Worm (Caenorhabditis elegans) whole organism, L3 larva: ENCODE results near the gene Y116A8A.150.

Source experiments
- R02D3.7 ChIP-seq: fragments of 150-350 bp; optimal IDR thresholded peaks from 2 replicates; lab custom pipeline; 2014; ENCODE audit warnings: missing biosample characterization, missing genetic modification characterization
- ZK546.5 ChIP-seq: sonication (generic microtip); optimal IDR thresholded peaks from 2 replicates; lab custom pipeline; 2017; ENCODE audit warnings: missing biosample characterization, missing genetic modification characterization
- aly-2 ChIP-seq: fragments of 150-350 bp; optimal IDR thresholded peaks from 2 replicates; lab custom pipeline; 2014; ENCODE audit warnings: missing biosample characterization, missing genetic modification characterization
- ceh-16 ChIP-seq: sonication (generic microtip); optimal IDR thresholded peaks from 2 replicates; lab custom pipeline; 2017; ENCODE audit warnings: missing biosample characterization, missing genetic modification characterization
- ceh-28 ChIP-seq: fragments of 150-350 bp; optimal IDR thresholded peaks from 2 replicates; lab custom pipeline; 2014; ENCODE audit warnings: missing biosample characterization, missing genetic modification reagents, missing genetic modification characterization
- ceh-82 ChIP-seq: fragments of 150-350 bp; optimal IDR thresholded peaks from 2 replicates; lab custom pipeline; 2014; ENCODE audit warnings: missing biosample characterization, missing genetic modification characterization
- ceh-9 ChIP-seq: sonication (generic microtip); optimal IDR thresholded peaks from 2 replicates; lab custom pipeline; 2018; ENCODE audit warnings: missing biosample characterization, missing genetic modification characterization
- daf-12 ChIP-seq: fragments of 150-350 bp; optimal IDR thresholded peaks from 2 replicates; lab custom pipeline; 2014; ENCODE audit warnings: missing biosample characterization, missing genetic modification reagents, missing genetic modification characterization
- egl-27 ChIP-seq: sonication (generic microtip); optimal IDR thresholded peaks from 4 replicates; lab custom pipeline; 2017; ENCODE audit warnings: missing biosample characterization, missing genetic modification reagents, missing genetic modification characterization
- elt-1 ChIP-seq: fragments of 150-350 bp; optimal IDR thresholded peaks from 2 replicates; lab custom pipeline; 2014; ENCODE audit warnings: missing biosample characterization, missing genetic modification characterization
- elt-2 ChIP-seq: sonication (generic microtip); optimal IDR thresholded peaks from 2 replicates; lab custom pipeline; 2016; ENCODE audit warnings: missing genetic modification reagents, mild to moderate bottlenecking, missing genetic modification characterization, missing compliant biosample characterization
- eor-1 ChIP-seq, 2 experiments: fragments of 150-350 bp; optimal IDR thresholded peaks; 2 replicates each; lab custom pipeline; 2014 to 2018; ENCODE audit warnings: missing biosample characterization in 2 of 2, missing genetic modification characterization in 2 of 2
- fkh-10 ChIP-seq: sonication (generic microtip); optimal IDR thresholded peaks from 2 replicates; lab custom pipeline; 2017; ENCODE audit warnings: missing biosample characterization, missing genetic modification reagents, missing genetic modification characterization
- fkh-2 ChIP-seq: fragments of 150-350 bp; optimal IDR thresholded peaks from 2 replicates; lab custom pipeline; 2014; ENCODE audit warnings: missing biosample characterization, missing genetic modification reagents, missing genetic modification characterization
- fos-1 ChIP-seq: fragments of 150-350 bp; optimal IDR thresholded peaks from 2 replicates; lab custom pipeline; 2014; ENCODE audit warnings: missing biosample characterization, missing genetic modification characterization
- hmg-11 ChIP-seq: sonication (generic microtip); optimal IDR thresholded peaks from 2 replicates; lab custom pipeline; 2016; ENCODE audit warnings: missing genetic modification characterization, missing compliant biosample characterization
- jun-1 ChIP-seq: fragments of 150-350 bp; optimal IDR thresholded peaks from 2 replicates; lab custom pipeline; 2014; ENCODE audit warnings: missing biosample characterization, missing genetic modification reagents, missing genetic modification characterization
- lin-15B ChIP-seq: fragments of 150-350 bp; optimal IDR thresholded peaks from 2 replicates; lab custom pipeline; 2014; ENCODE audit warnings: missing biosample characterization, missing genetic modification characterization
- lin-39 ChIP-seq: fragments of 150-350 bp; optimal IDR thresholded peaks from 2 replicates; lab custom pipeline; 2018; ENCODE audit warnings: missing biosample characterization, missing genetic modification reagents, missing genetic modification characterization
- lsy-12 ChIP-seq: sonication (generic microtip); optimal IDR thresholded peaks from 2 replicates; lab custom pipeline; 2016; ENCODE audit warnings: mild to moderate bottlenecking, missing genetic modification characterization, missing compliant biosample characterization
- mml-1 ChIP-seq: fragments of 150-350 bp; sonication (generic microtip); optimal IDR thresholded peaks from 3 replicates; lab custom pipeline; 2014; ENCODE audit warnings: missing biosample characterization, missing genetic modification characterization
- nfya-1 ChIP-seq: sonication (generic microtip); optimal IDR thresholded peaks from 2 replicates; lab custom pipeline; 2017; ENCODE audit warnings: missing genetic modification characterization, mild to moderate bottlenecking, missing compliant biosample characterization, antibody characterized with exemption, moderate library complexity; ENCODE audit not compliant: insufficient read depth
- nhr-11 ChIP-seq: fragments of 150-350 bp; optimal IDR thresholded peaks from 2 replicates; lab custom pipeline; 2014; ENCODE audit warnings: missing biosample characterization, missing genetic modification characterization
- nhr-12 ChIP-seq: fragments of 150-350 bp; optimal IDR thresholded peaks from 2 replicates; lab custom pipeline; 2014; ENCODE audit warnings: missing biosample characterization, missing genetic modification characterization
- nhr-23 ChIP-seq: fragments of 150-350 bp; optimal IDR thresholded peaks from 2 replicates; lab custom pipeline; 2014; ENCODE audit warnings: missing biosample characterization, missing genetic modification reagents, missing genetic modification characterization
- nhr-237 ChIP-seq: fragments of 150-350 bp; optimal IDR thresholded peaks from 2 replicates; lab custom pipeline; 2014; ENCODE audit warnings: missing biosample characterization, missing genetic modification characterization
- nhr-25 ChIP-seq: sonication (generic microtip); optimal IDR thresholded peaks from 2 replicates; lab custom pipeline; 2017; ENCODE audit warnings: missing biosample characterization, missing genetic modification characterization
- nhr-67 ChIP-seq: fragments of 150-350 bp; optimal IDR thresholded peaks from 2 replicates; lab custom pipeline; 2014; ENCODE audit warnings: missing biosample characterization, missing genetic modification characterization
- nhr-76 ChIP-seq: fragments of 150-350 bp; sonication (generic microtip); optimal IDR thresholded peaks from 5 replicates; lab custom pipeline; 2014; ENCODE audit warnings: missing biosample characterization, missing genetic modification characterization
- nhr-77 ChIP-seq: fragments of 150-350 bp; optimal IDR thresholded peaks from 2 replicates; lab custom pipeline; 2014; ENCODE audit warnings: missing biosample characterization, missing genetic modification characterization
- pha-4 ChIP-seq: fragments of 150-350 bp; optimal IDR thresholded peaks from 2 replicates; lab custom pipeline; 2014; ENCODE audit warnings: missing biosample characterization, missing genetic modification reagents, missing genetic modification characterization
- sea-2 ChIP-seq: fragments of 150-350 bp; sonication (generic microtip); optimal IDR thresholded peaks from 4 replicates; lab custom pipeline; 2014; ENCODE audit warnings: missing biosample characterization, missing genetic modification reagents, missing genetic modification characterization
- skn-1 ChIP-seq: fragments of 150-350 bp; optimal IDR thresholded peaks from 2 replicates; lab custom pipeline; 2014; ENCODE audit warnings: missing biosample characterization, missing genetic modification characterization
- snpc-4 ChIP-seq: fragments of 150-350 bp; optimal IDR thresholded peaks from 2 replicates; lab custom pipeline; 2014; ENCODE audit warnings: missing biosample characterization, missing genetic modification characterization
- unc-39 ChIP-seq: sonication (generic microtip); optimal IDR thresholded peaks from 4 replicates; lab custom pipeline; 2017; ENCODE audit warnings: missing biosample characterization, missing genetic modification characterization
- unc-62 ChIP-seq: fragments of 150-350 bp; sonication (generic microtip); optimal IDR thresholded peaks from 4 replicates; lab custom pipeline; 2014; ENCODE audit warnings: missing biosample characterization, missing genetic modification reagents, missing genetic modification characterization
- ztf-11 ChIP-seq: fragments of 150-350 bp; optimal IDR thresholded peaks from 2 replicates; lab custom pipeline; 2014; ENCODE audit warnings: missing biosample characterization, missing genetic modification characterization

The Y116A8A.150 gene

DNA sequence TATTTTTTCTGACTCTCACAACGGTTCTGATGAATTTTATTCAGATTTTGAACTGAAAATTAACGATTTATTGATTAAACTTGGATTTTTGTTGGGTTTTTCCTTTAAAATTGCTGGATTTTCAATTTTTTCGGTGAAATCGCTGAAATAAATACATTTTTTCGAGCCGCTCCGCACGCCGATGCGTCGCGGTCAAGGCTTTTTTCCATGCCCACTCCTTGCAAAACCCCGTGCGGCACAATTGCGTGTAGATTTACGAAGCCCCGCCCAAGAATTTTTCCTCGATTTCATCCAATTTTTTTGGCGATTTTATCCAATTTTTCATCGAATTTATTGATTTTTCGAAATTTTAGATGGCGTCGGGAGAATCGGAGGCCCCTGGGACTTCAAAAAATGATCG, 22.7 kb upstream of the Y116A8A.150 start, which contains the start of gene gtsf-1 (continued):
- TF ChIP-seq ceh-16 (no peak), unc-39 (tag; lab: Kevin White, UChicago) (no peak), daf-12 (tag; lab: Kevin White, UChicago) (no peak), nhr-23 (tag; lab: Kevin White, UChicago) (peak; percentile 74), jun-1 (tag; lab: Kevin White, UChicago) (peak; percentile 47), nhr-76 (tag; lab: Kevin White, UChicago) (no peak), hmg-11 (tag; lab: Kevin White, UChicago) (peak; percentile 88), nhr-77 (no peak), ceh-28 (peak; percentile 74), egl-27 (tag; lab: Kevin White, UChicago) (no peak), unc-62 (GFP tag; lab: Kevin White, UChicago) (no peak), fos-1 (tag; lab: Kevin White, UChicago) (no peak), mml-1 (no peak), fkh-10 (GFP tag; lab: Kevin White, UChicago) (peak; percentile 16), nhr-67 (tag; lab: Kevin White, UChicago) (no peak), lin-15B (tag; lab: Kevin White, UChicago) (peak; percentile 88)

DNA sequence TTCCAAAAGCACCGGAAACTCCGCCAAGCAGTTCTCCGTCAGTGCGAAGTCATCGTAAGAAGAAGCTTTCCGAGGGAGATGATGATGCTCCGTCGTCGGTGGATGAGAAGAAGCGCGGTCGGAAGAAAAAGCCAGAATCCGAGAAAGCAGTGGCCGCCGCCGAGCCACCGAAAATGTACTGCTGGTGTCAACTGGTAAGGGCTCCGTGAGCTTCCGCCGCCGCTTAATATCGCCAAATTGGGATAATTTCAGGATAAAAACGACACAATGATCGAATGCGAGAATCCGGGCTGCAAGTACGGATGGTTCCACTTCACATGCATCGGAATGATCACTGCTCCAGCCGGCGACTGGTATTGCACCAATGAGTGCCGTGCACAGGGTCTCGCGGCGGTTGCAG, 22.1 kb upstream of the Y116A8A.150 start:
- TF ChIP-seq nhr-237 (tag; lab: Kevin White, UChicago) (no peak), ceh-16 (no peak), skn-1 (no peak), ceh-82 (tag; lab: Kevin White, UChicago) (no peak), unc-39 (tag; lab: Kevin White, UChicago) (no peak), fos-1 (tag; lab: Kevin White, UChicago) (no peak), unc-62 (GFP tag; lab: Kevin White, UChicago) (no peak), snpc-4 (no peak), nhr-25 (no peak), pha-4 (tag; lab: Kevin White, UChicago) (no peak), lsy-12 (tag; lab: Kevin White, UChicago) (no peak), nhr-12 (tag; lab: Kevin White, UChicago) (no peak), daf-12 (tag; lab: Kevin White, UChicago) (no peak), ZK546.5 (tag; lab: Kevin White, UChicago) (no peak), aly-2 (tag; lab: Kevin White, UChicago) (no peak), elt-2 (tag; lab: Kevin White, UChicago) (no peak), elt-1 (tag; lab: Kevin White, UChicago) (no peak), lin-15B (tag; lab: Kevin White, UChicago) (no peak), mml-1 (no peak)

- TF ChIP-seq pha-4 (tag; lab: Kevin White, UChicago) (peak; percentile 82), nfya-1 (tag; lab: Kevin White, UChicago) (peak; percentile 55), ceh-9 (tag; lab: Kevin White, UChicago) (no peak), eor-1 (tag; optimal IDR thresholded peaks at IDR 0.05; lab: Kevin White, UChicago) (no peak), jun-1 (tag; lab: Kevin White, UChicago) (no peak), lin-15B (tag; lab: Kevin White, UChicago) (peak; percentile 35), R02D3.7 (peak; percentile 33), lin-39 (tag; lab: Kevin White, UChicago) (peak; percentile 27), nhr-67 (tag; lab: Kevin White, UChicago) (no peak), nhr-23 (tag; lab: Kevin White, UChicago) (peak; percentile 37), ZK546.5 (tag; lab: Kevin White, UChicago) (no peak), fkh-10 (GFP tag; lab: Kevin White, UChicago) (no peak), aly-2 (tag; lab: Kevin White, UChicago) (no peak), ztf-11 (no peak), skn-1 (peak; percentile 60), sea-2 (no peak), snpc-4 (peak; percentile 68), elt-1 (tag; lab: Kevin White, UChicago) (no peak), ceh-28 (peak; percentile 49), hmg-11 (tag; lab: Kevin White, UChicago) (peak; percentile 45), nhr-11 (tag; lab: Kevin White, UChicago) (no peak), daf-12 (tag; lab: Kevin White, UChicago) (no peak), fkh-2 (tag; lab: Kevin White, UChicago) (no peak), elt-2 (tag; lab: Kevin White, UChicago) (peak; percentile 5)
These were observed 20.7 kb upstream of the Y116A8A.150 start, which contains the start of the genes mel-46 and lsy-13 for ce11 chrIV:16863431-16863895. TSS of gene mel-46 (minus strand) at chrIV:16863481. TSS of gene lsy-13 (plus strand) at chrIV:16863870.
